Worm (Caenorhabditis elegans): ENCODE data around the gene chts-1.

- TF ChIP-seq ref-1 (GFP tag; conservative IDR thresholded peaks at IDR 0.05) (no peak), T22C8.4 (GFP tag; IDR thresholded peaks at IDR 0.05) (no peak), cog-1 (tag; optimal IDR thresholded peaks at IDR 0.05) (no peak), ztf-29 (GFP tag; IDR thresholded peaks at IDR 0.05) (no peak)
Observed at ce11 chrX:7532632-7533031, 13.2 kb upstream of the chts-1 start, which contains the start of gene ceh-14.

Measured in whole organism, midembryonic.